Worm (Caenorhabditis elegans) whole organism, L2 larva: ENCODE data around the gene F49E12.10.

Experiments used
- elt-1 ChIP-seq: fragments of 150-350 bp; optimal IDR thresholded peaks from 2 replicates; lab custom pipeline; 2014; ENCODE audit warnings: missing biosample characterization, missing genetic modification characterization
- lin-11 ChIP-seq: fragments of 150-350 bp; sonication (generic microtip); optimal IDR thresholded peaks from 2 replicates; lab custom pipeline; 2014; ENCODE audit warnings: missing biosample characterization, missing genetic modification characterization, inconsistent platforms, mixed read lengths
- nhr-10 ChIP-seq: sonication (generic microtip); optimal IDR thresholded peaks from 2 replicates; lab custom pipeline; 2017; ENCODE audit warnings: missing biosample characterization, missing genetic modification characterization
- nhr-11 ChIP-seq: fragments of 150-350 bp; optimal IDR thresholded peaks from 2 replicates; lab custom pipeline; 2014; ENCODE audit warnings: missing biosample characterization, missing genetic modification characterization
- nhr-23 ChIP-seq: fragments of 150-350 bp; optimal IDR thresholded peaks from 2 replicates; lab custom pipeline; 2014; ENCODE audit warnings: missing biosample characterization, missing genetic modification reagents, missing genetic modification characterization
- nhr-237 ChIP-seq: fragments of 150-350 bp; optimal IDR thresholded peaks from 2 replicates; lab custom pipeline; 2014; ENCODE audit warnings: missing biosample characterization, missing genetic modification characterization
- nhr-77 ChIP-seq: fragments of 150-350 bp; optimal IDR thresholded peaks from 2 replicates; lab custom pipeline; 2014; ENCODE audit warnings: missing biosample characterization, missing genetic modification characterization
- sma-3 ChIP-seq: sonication (generic microtip); optimal IDR thresholded peaks from 2 replicates; lab custom pipeline; 2016; ENCODE audit warnings: missing genetic modification reagents, missing genetic modification characterization, missing compliant biosample characterization
- unc-39 ChIP-seq: fragments of 150-350 bp; optimal IDR thresholded peaks from 2 replicates; lab custom pipeline; 2014; ENCODE audit warnings: missing biosample characterization, missing genetic modification characterization
- ztf-11 ChIP-seq: sonication (generic microtip); optimal IDR thresholded peaks from 2 replicates; lab custom pipeline; 2017; ENCODE audit warnings: missing biosample characterization, missing genetic modification characterization
- ztf-4 ChIP-seq: fragments of 150-350 bp; optimal IDR thresholded peaks from 2 replicates; lab custom pipeline; 2014; ENCODE audit warnings: missing biosample characterization, missing genetic modification characterization

ce11 chrII:8396041-8396440, 5.2 kb downstream of the F49E12.10 start, which contains the start of gene F49E12.7:
- TF ChIP-seq elt-1 (tag; lab: Kevin White, UChicago), result no peak
- no peak for TF ChIP-seq ztf-4 (tag; lab: Kevin White, UChicago)
- TF ChIP-seq ztf-11 (tag; lab: Kevin White, UChicago), result no peak
- TF ChIP-seq lin-11, result no peak
- TF ChIP-seq nhr-23 (tag; lab: Kevin White, UChicago), result no peak
- TF ChIP-seq nhr-237 (tag; lab: Kevin White, UChicago), result no peak
- no peak for TF ChIP-seq nhr-77 (tag; lab: Kevin White, UChicago)
- no peak for TF ChIP-seq sma-3 (GFP tag; lab: Kevin White, UChicago)
- no peak for TF ChIP-seq nhr-11 (tag; lab: Kevin White, UChicago)
- TF ChIP-seq unc-39 (tag; lab: Kevin White, UChicago), result no peak
- no peak for TF ChIP-seq nhr-10 (tag; lab: Kevin White, UChicago)
